Worm (Caenorhabditis elegans) whole organism, mixed stage, embryonic: ENCODE results near the gene srj-38.

ENCODE experiments used
- blmp-1 ChIP-seq: fragments of 150-350 bp; optimal IDR thresholded peaks from 2 replicates; lab custom pipeline; 2014; ENCODE audit warnings: missing biosample characterization, missing genetic modification characterization
- ceh-39 ChIP-seq: fragments of 150-350 bp; optimal IDR thresholded peaks from 2 replicates; lab custom pipeline; 2014; ENCODE audit warnings: missing biosample characterization, missing genetic modification characterization
- elt-1 ChIP-seq: sonication (generic microtip); optimal IDR thresholded peaks from 2 replicates; lab custom pipeline; 2017; ENCODE audit warnings: missing genetic modification characterization, mild to moderate bottlenecking, missing compliant biosample characterization, antibody characterized with exemption, moderate library complexity, borderline replicate concordance; ENCODE audit not compliant: insufficient read depth
- hlh-1 ChIP-seq: fragments of 150-350 bp; optimal IDR thresholded peaks from 2 replicates; lab custom pipeline; 2014; ENCODE audit warnings: missing biosample characterization, missing genetic modification reagents, missing genetic modification characterization
- lin-13 ChIP-seq: fragments of 150-350 bp; optimal IDR thresholded peaks from 2 replicates; lab custom pipeline; 2014; ENCODE audit warnings: missing biosample characterization, missing genetic modification characterization
- nhr-2 ChIP-seq: fragments of 150-350 bp; optimal IDR thresholded peaks from 2 replicates; lab custom pipeline; 2014; ENCODE audit warnings: missing biosample characterization, missing genetic modification characterization
- nhr-237 ChIP-seq: fragments of 150-350 bp; optimal IDR thresholded peaks from 2 replicates; lab custom pipeline; 2014; ENCODE audit warnings: missing biosample characterization, missing genetic modification characterization
- nhr-28 ChIP-seq: fragments of 150-350 bp; optimal IDR thresholded peaks from 2 replicates; lab custom pipeline; 2014; ENCODE audit warnings: missing biosample characterization, missing genetic modification characterization
- pha-4 ChIP-seq: fragments of 150-350 bp; optimal IDR thresholded peaks from 2 replicates; lab custom pipeline; 2018; ENCODE audit warnings: missing biosample characterization, missing genetic modification reagents, missing genetic modification characterization
- sptf-1 ChIP-seq: sonication (generic microtip); optimal IDR thresholded peaks from 2 replicates; lab custom pipeline; 2017; ENCODE audit warnings: mild to moderate bottlenecking, missing genetic modification characterization, moderate library complexity, missing compliant biosample characterization
- unc-39 ChIP-seq: fragments of 150-350 bp; optimal IDR thresholded peaks from 2 replicates; lab custom pipeline; 2014; ENCODE audit warnings: missing biosample characterization, missing genetic modification characterization
- ztf-11 ChIP-seq: fragments of 150-350 bp; optimal IDR thresholded peaks from 2 replicates; lab custom pipeline; 2014; ENCODE audit warnings: missing biosample characterization, missing genetic modification characterization

DNA sequence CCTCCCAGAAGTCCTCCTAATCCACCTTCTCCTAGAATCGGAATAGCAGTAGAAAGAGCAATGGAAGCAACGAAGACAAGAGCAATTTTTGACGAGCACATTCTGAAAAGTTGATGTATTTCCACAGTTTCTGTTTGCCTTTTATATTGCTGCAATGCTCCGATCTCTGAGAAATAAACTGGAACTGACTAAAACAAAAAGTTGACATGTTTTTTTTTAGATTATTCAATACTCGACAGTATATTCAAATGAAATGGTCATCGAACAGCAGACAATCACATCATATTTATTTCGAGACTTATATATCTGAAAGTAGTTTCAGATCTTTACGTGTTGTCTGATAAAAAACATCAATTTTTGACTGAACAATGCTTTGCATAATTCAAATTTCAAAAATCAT is 6.2 kb upstream of the srj-38 start, which contains the start of gene srlf-21:
- no peak for TF ChIP-seq nhr-28
- no peak for TF ChIP-seq blmp-1 (tag; lab: Kevin White, UChicago)
- no peak for TF ChIP-seq nhr-2 (tag; lab: Kevin White, UChicago)
- no peak for TF ChIP-seq hlh-1 (tag; lab: Kevin White, UChicago)
- no peak for TF ChIP-seq ztf-11 (tag; lab: Kevin White, UChicago)
- no peak for TF ChIP-seq lin-13
- TF ChIP-seq pha-4, result no peak
- TF ChIP-seq elt-1 (tag; lab: Kevin White, UChicago), result no peak
- TF ChIP-seq nhr-237, result no peak
- TF ChIP-seq unc-39 (tag; lab: Kevin White, UChicago), result no peak
- TF ChIP-seq sptf-1 (tag; lab: Kevin White, UChicago), result no peak
- no peak for TF ChIP-seq ceh-39 (tag; lab: Kevin White, UChicago)
